Fruit fly (Drosophila melanogaster): ENCODE data around the gene tara.

- TF ChIP-seq psq (optimal IDR thresholded peaks at IDR 0.05) (no peak), Myc (optimal IDR thresholded peaks at IDR 0.05) (no peak), h (optimal IDR thresholded peaks at IDR 0.05) (no peak), Sin3A (optimal IDR thresholded peaks at IDR 0.05) (no peak)
These were observed 17.0 kb downstream of the tara start for dm6 chr3R:16242461-16242934.

Measured in Kc167 (cell line).